Worm (Caenorhabditis elegans): ENCODE data around the gene F07F6.7.
A peak's percentile ranks its signal among the peaks of the same experiment; 100 is the strongest.

The F07F6.7 gene

DNA sequence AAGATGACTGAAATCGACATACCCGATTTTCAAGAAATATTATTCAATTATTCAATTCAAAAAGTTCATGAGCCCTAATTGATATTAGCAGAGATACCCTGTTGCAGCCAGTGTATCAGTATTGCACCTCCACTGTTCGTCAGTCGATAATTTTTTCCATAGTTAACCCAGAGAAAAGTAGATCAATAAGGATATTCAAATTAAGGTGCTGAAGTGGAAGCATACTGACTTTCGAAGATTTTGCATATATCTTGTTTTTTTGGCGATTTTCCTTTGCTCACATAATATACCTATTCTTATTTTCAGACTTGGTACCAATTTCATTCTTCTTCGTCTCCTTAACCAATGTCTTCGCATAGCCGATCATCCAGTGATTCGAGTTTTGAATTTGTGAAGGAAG, 4.7 kb downstream of the F07F6.7 start, which contains the start of gene EEED8.15:
TSS of gene EEED8.15 (plus strand) at position 301 of the 400 bp plus-strand sequence.
- peak in 1 of 2 experiments; percentile 57 for TF ChIP-seq unc-62 (GFP tag; optimal IDR thresholded peaks at IDR 0.05 in 1 of 2)
- no peak for TF ChIP-seq unc-62 (tag; optimal IDR thresholded peaks at IDR 0.05)
- TF ChIP-seq egl-43 (GFP tag; IDR thresholded peaks at IDR 0.05) = no peak

DNA sequence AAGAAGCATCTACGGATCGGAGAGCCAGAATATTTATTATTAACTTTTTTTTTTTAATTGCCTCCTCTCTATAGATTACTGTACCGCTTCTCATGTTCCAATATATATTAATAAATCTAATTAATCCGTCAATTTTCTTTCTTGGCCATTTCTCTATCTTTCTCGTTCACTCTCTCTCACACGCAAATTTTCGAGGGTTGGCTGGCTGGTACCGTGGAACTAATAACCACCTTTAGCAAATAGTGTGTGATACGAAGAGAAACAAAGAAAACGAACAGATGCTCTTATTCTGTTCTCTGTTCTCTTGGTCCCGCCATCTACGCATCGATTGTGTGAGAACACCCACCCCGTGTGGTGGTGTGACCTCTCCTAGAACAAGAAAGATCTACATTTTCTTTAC, 5.3 kb downstream of the F07F6.7 start:
- TF ChIP-seq rbr-2 (tag; optimal IDR thresholded peaks at IDR 0.05) (no peak), dmd-6 (GFP tag; IDR thresholded peaks at IDR 0.05) (no peak), hlh-30 (tag; optimal IDR thresholded peaks at IDR 0.05; ENCODE audit: insufficient read depth) (no peak), nhr-48 (tag; optimal IDR thresholded peaks at IDR 0.05) (no peak), F10B5.3 (tag; optimal IDR thresholded peaks at IDR 0.05) (no peak), lir-3 (tag; optimal IDR thresholded peaks at IDR 0.05) (no peak), F37D6.2 (tag; optimal IDR thresholded peaks at IDR 0.05) (no peak), F44E2.7 (GFP tag; IDR thresholded peaks at IDR 0.05) (no peak)

DNA sequence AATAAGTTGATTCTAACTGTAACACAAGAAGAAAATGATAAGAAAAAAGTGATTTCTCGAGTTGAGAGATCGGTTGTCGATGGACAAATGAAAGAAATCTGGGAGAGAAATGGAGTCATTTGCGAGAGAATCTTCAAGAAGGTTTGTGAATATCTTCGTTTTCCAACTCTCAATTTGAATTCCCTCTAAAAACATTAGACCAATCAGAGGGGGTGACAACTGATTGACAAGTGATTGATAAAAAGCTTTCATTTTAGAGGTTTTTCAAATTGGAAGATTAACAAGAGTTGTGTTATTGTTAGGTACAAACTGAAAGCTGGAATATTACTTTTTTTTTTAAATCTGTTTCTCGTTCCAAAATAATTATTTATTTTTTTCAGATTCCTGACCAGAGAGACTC, 5.8 kb downstream of the F07F6.7 start:
- TF ChIP-seq R02D3.7 (tag; optimal IDR thresholded peaks at IDR 0.05) (no peak), tag-97 (GFP tag; IDR thresholded peaks at IDR 0.05) (no peak), daf-19 (GFP tag; conservative IDR thresholded peaks at IDR 0.05) (no peak), nhr-76 (tag; optimal IDR thresholded peaks at IDR 0.05) (no peak), php-3 (GFP tag; IDR thresholded peaks at IDR 0.05) (no peak), aly-2 (tag; optimal IDR thresholded peaks at IDR 0.05) (no peak), nhr-48 (tag; optimal IDR thresholded peaks at IDR 0.05) (no peak), pha-4 (GFP tag; IDR thresholded peaks at IDR 0.05) (no peak), pha-4 (tag; optimal IDR thresholded peaks at IDR 0.05) (no peak), mxl-2 (GFP tag; conservative IDR thresholded peaks at IDR 0.05) (no peak), lin-15B (tag; optimal IDR thresholded peaks at IDR 0.05) (no peak)

DNA sequence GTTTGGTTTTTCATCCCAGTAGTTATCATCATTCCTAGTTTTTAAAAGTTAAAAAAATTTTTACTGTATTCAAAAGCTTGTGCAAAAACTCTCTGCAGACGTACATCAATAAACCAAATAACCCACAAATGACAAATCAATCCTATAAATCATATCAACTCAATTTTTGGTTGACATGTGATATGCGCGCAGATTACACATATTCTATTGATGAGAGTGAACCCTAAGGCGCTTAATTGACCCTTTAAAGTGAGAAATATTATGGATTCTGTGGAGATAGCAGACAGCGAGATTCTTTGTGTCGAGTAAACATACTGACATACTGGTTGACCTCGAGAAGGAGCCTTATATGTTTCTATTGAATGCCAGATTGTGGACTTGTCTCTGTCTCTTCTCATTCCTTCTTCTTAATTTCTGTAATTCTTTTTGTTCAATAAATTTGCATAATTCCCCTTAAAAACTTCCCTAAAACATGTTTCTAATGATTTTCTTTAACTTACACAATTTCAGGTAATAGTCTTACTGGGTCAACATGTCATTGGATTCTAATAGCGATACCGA, 7.4 kb downstream of the F07F6.7 start, which contains the start of gene EEED8.2:
TSS of gene EEED8.2 (plus strand) at position 511 of the 561 bp plus-strand sequence.
- TF ChIP-seq ctbp-1 (GFP tag; IDR thresholded peaks at IDR 0.05) = no peak
- no peak for TF ChIP-seq ceh-20 (GFP tag; IDR thresholded peaks at IDR 0.05)
- TF ChIP-seq daf-8 (GFP tag; IDR thresholded peaks at IDR 0.05) = no peak
- no peak for TF ChIP-seq aha-1 (tag)
- no peak for TF ChIP-seq lin-1 (GFP tag; IDR thresholded peaks at IDR 0.05)
- TF ChIP-seq unc-62 (GFP tag; optimal IDR thresholded peaks at IDR 0.05 in 1 of 2) = peak in 1 of 2 experiments; percentile 90
- no peak for TF ChIP-seq unc-62 (tag; optimal IDR thresholded peaks at IDR 0.05)

DNA sequence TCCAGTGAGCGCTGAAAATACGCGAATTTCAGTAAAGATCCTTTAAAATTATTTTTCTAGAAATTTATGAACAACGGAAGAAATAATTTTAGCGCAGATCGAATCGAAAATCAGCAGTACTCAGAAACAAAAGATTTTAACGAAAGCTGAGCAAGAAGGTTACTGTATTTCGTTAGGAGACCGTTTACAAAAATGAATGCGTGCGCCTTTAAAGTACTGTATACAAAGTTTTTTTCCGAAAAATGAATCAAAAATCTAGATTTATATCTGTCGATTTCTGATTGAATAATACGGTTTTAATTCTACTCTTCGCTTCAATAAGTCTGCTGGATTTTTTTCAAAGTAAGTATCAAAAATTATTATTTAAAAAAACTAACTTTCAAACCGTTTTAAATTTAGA, 9.6 kb downstream of the F07F6.7 start, which contains the start of the genes EEED8.14 and EEED8.3:
TSS of gene EEED8.14 (minus strand) at position 13 of the 400 bp plus-strand sequence.
TSS of gene EEED8.3 (plus strand) at position 237 of the 400 bp plus-strand sequence.
- TF ChIP-seq pha-4 (GFP tag; IDR thresholded peaks at IDR 0.05) = no peak
- TF ChIP-seq pha-4 (tag; optimal IDR thresholded peaks at IDR 0.05) = no peak
- TF ChIP-seq ceh-32 (tag; optimal IDR thresholded peaks at IDR 0.05; ENCODE audit: poor library complexity) = no peak
- TF ChIP-seq mxl-3 (GFP tag; optimal IDR thresholded peaks at IDR 0.05) = no peak
- no peak for TF ChIP-seq lin-1 (GFP tag; IDR thresholded peaks at IDR 0.05)
- no peak for TF ChIP-seq egl-27 (tag; optimal IDR thresholded peaks at IDR 0.05)
- no peak for TF ChIP-seq pqm-1 (tag; optimal IDR thresholded peaks at IDR 0.05)

DNA sequence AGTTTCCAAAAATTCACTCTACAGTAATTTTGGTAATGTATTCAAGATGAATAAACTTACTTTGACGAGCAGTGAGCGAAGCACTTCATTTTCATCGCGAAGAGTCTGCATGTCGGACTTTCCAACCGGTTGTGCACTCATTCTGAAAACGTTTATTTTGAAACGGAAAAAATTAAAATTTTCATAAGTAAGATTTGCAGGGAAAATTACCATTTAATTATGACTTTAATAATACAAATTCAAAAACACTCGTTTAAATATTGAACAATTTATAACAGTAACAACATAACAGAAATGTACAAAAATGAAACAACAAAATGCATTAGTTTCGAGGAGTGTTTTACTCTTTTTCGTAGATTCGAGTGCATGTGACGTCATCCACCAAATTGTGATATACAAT, 11.2 kb downstream of the F07F6.7 start, which contains the start of the genes EEED8.13 and EEED8.18:
TSS of gene EEED8.13 (minus strand) at position 101 of the 400 bp plus-strand sequence.
TSS of gene EEED8.18 (minus strand) at position 144 of the 400 bp plus-strand sequence.
- no peak for TF ChIP-seq ceh-20 (GFP tag; IDR thresholded peaks at IDR 0.05)
- TF ChIP-seq ceh-32 (tag; optimal IDR thresholded peaks at IDR 0.05; ENCODE audit: poor library complexity) = no peak
- TF ChIP-seq daf-16 (GFP tag; optimal IDR thresholded peaks at IDR 0.05) = no peak
- no peak for TF ChIP-seq daf-16 (tag; optimal IDR thresholded peaks at IDR 0.05)
- no peak for TF ChIP-seq nhr-42 (GFP tag; IDR thresholded peaks at IDR 0.05)
- TF ChIP-seq unc-130 (GFP tag; optimal IDR thresholded peaks at IDR 0.05) = no peak
- no peak for TF ChIP-seq mes-2 (tag; optimal IDR thresholded peaks at IDR 0.05; ENCODE audit: poor library complexity, severe bottlenecking)
- TF ChIP-seq ceh-44 (GFP tag; IDR thresholded peaks at IDR 0.05) = no peak
- TF ChIP-seq madf-9 (GFP tag; conservative IDR thresholded peaks at IDR 0.05) = no peak
- TF ChIP-seq rbr-2 (tag; optimal IDR thresholded peaks at IDR 0.05) = no peak

Data from whole organism, L4 larva.